Fruit fly (Drosophila melanogaster) whole organism, prepupa: ENCODE data around the gene Sprn.
A peak's percentile ranks its signal among the peaks of the same experiment; 100 is the strongest.

Experiments used
- Blimp-1 ChIP-seq: fragments of 200-800 bp; sonication (Bioruptor generic); optimal IDR thresholded peaks from 3 replicates; lab custom pipeline; 2017; ENCODE audit warnings: missing biosample characterization, missing genetic modification characterization, mild to moderate bottlenecking, moderate library complexity, missing genetic modification reagents
- CG10631 ChIP-seq: fragments of 200-800 bp; sonication (Bioruptor generic); optimal IDR thresholded peaks from 2 replicates; lab custom pipeline; 2016; ENCODE audit warnings: missing biosample characterization, missing genetic modification characterization
- CG10669 ChIP-seq: fragments of 200-800 bp; sonication (Bioruptor generic); optimal IDR thresholded peaks from 3 replicates; lab custom pipeline; 2018; ENCODE audit warnings: missing biosample characterization, mild to moderate bottlenecking, missing genetic modification characterization, moderate library complexity
- CG11294 ChIP-seq: fragments of 200-800 bp; sonication (Bioruptor generic); IDR thresholded peaks from 2 replicates; pipeline ENCODE4 v1.3.6; 2022; ENCODE audit warnings: missing biosample characterization, missing genetic modification characterization
- CG11762 ChIP-seq: fragments of 200-800 bp; sonication (Bioruptor generic); optimal IDR thresholded peaks from 3 replicates; lab custom pipeline; 2016; ENCODE audit warnings: missing biosample characterization, missing genetic modification characterization; ENCODE audit not compliant: insufficient read depth
- CG11902 ChIP-seq: fragments of 200-800 bp; sonication (Bioruptor generic); optimal IDR thresholded peaks from 3 replicates; lab custom pipeline; 2016; ENCODE audit warnings: missing biosample characterization, missing genetic modification characterization
- CG15336 ChIP-seq: fragments of 200-800 bp; sonication (Bioruptor generic); IDR thresholded peaks from 2 replicates; pipeline ENCODE4 v1.3.6; 2022; ENCODE audit warnings: missing biosample characterization, missing genetic modification characterization
- CG1621 ChIP-seq: fragments of 200-800 bp; sonication (Bioruptor generic); optimal IDR thresholded peaks from 3 replicates; lab custom pipeline; 2018; ENCODE audit warnings: missing biosample characterization, mild to moderate bottlenecking, missing genetic modification characterization
- CG16779 ChIP-seq: fragments of 200-800 bp; sonication (Bioruptor generic); optimal IDR thresholded peaks from 3 replicates; lab custom pipeline; 2017; ENCODE audit warnings: missing biosample characterization, mild to moderate bottlenecking, missing genetic modification characterization
- CG3032 ChIP-seq: fragments of 200-800 bp; optimal IDR thresholded peaks from 2 replicates; lab custom pipeline; 2019; ENCODE audit warnings: missing biosample characterization, mild to moderate bottlenecking, missing genetic modification characterization, moderate library complexity
- CG31627 ChIP-seq: fragments of 200-800 bp; sonication (Bioruptor generic); optimal IDR thresholded peaks from 3 replicates; lab custom pipeline; 2016; ENCODE audit warnings: missing biosample characterization, missing genetic modification characterization
- CG32006 ChIP-seq: fragments of 200-800 bp; sonication (Bioruptor generic); optimal IDR thresholded peaks from 3 replicates; lab custom pipeline; 2017; ENCODE audit warnings: missing biosample characterization, mild to moderate bottlenecking, missing genetic modification characterization
- CG34406 ChIP-seq: fragments of 200-800 bp; sonication (Bioruptor generic); optimal IDR thresholded peaks from 3 replicates; lab custom pipeline; 2016; ENCODE audit warnings: missing biosample characterization, missing genetic modification characterization
- CG3919 ChIP-seq: fragments of 200-800 bp; sonication (Bioruptor generic); optimal IDR thresholded peaks from 3 replicates; lab custom pipeline; 2016; ENCODE audit warnings: missing biosample characterization, missing genetic modification characterization
- CG6163 ChIP-seq: fragments of 200-800 bp; sonication (Bioruptor generic); IDR thresholded peaks from 3 replicates; pipeline ENCODE4 v1.3.6; 2022; ENCODE audit warnings: missing biosample characterization, missing genetic modification characterization
- CG6276 ChIP-seq: fragments of 200-800 bp; sonication (Bioruptor generic); optimal IDR thresholded peaks from 2 replicates; lab custom pipeline; 2017; ENCODE audit warnings: missing biosample characterization, mild to moderate bottlenecking, missing genetic modification characterization
- CG6808 ChIP-seq: fragments of 200-800 bp; sonication (Bioruptor generic); optimal IDR thresholded peaks from 3 replicates; lab custom pipeline; 2017; ENCODE audit warnings: missing biosample characterization, missing genetic modification characterization, mild to moderate bottlenecking, moderate library complexity, missing genetic modification reagents
- CG6854 ChIP-seq: fragments of 200-800 bp; sonication (Bioruptor generic); optimal IDR thresholded peaks from 2 replicates; lab custom pipeline; 2017; ENCODE audit warnings: missing biosample characterization, mild to moderate bottlenecking, missing genetic modification characterization
- CG7368 ChIP-seq: fragments of 200-800 bp; sonication (Bioruptor generic); optimal IDR thresholded peaks from 3 replicates; lab custom pipeline; 2016; ENCODE audit warnings: missing biosample characterization, missing genetic modification characterization
- CG8119 ChIP-seq: fragments of 200-800 bp; sonication (Bioruptor generic); IDR thresholded peaks from 3 replicates; pipeline ENCODE4 v1.3.6; 2022; ENCODE audit warnings: missing biosample characterization, missing genetic modification characterization
- CG8319 ChIP-seq: fragments of 200-800 bp; sonication (Bioruptor generic); optimal IDR thresholded peaks from 3 replicates; lab custom pipeline; 2016; ENCODE audit warnings: missing biosample characterization, missing genetic modification characterization
- CG8632 ChIP-seq: fragments of 200-800 bp; sonication (Bioruptor generic); optimal IDR thresholded peaks from 3 replicates; lab custom pipeline; 2016; ENCODE audit warnings: missing biosample characterization, missing genetic modification characterization
- CG9139 ChIP-seq: fragments of 200-800 bp; sonication (Bioruptor generic); optimal IDR thresholded peaks from 3 replicates; lab custom pipeline; 2017; ENCODE audit warnings: missing biosample characterization, mild to moderate bottlenecking, missing genetic modification characterization
- Eip75B ChIP-seq: fragments of 200-800 bp; sonication (Bioruptor generic); optimal IDR thresholded peaks from 3 replicates; lab custom pipeline; 2016; ENCODE audit warnings: missing biosample characterization, missing genetic modification characterization
- Eip78C ChIP-seq: fragments of 200-800 bp; sonication (Bioruptor generic); peaks from one replicate; lab custom pipeline; 2016; ENCODE audit warnings: missing biosample characterization, missing genetic modification characterization
- Eip93F ChIP-seq: fragments of 200-800 bp; sonication (Bioruptor generic); optimal IDR thresholded peaks from 2 replicates; lab custom pipeline; 2016; ENCODE audit warnings: missing biosample characterization, mild to moderate bottlenecking, missing genetic modification characterization
- Gug ChIP-seq: fragments of 200-800 bp; sonication (Bioruptor generic); IDR thresholded peaks from 2 replicates; pipeline ENCODE4 v1.3.6; 2022; ENCODE audit warnings: missing biosample characterization, missing genetic modification characterization
- Hr38 ChIP-seq: sonication (Bioruptor generic); optimal IDR thresholded peaks from 2 replicates; lab custom pipeline; 2016; ENCODE audit warnings: missing biosample characterization, missing genetic modification characterization
- Hr39 ChIP-seq: fragments of 200-800 bp; sonication (Bioruptor generic); optimal IDR thresholded peaks from 2 replicates; lab custom pipeline; 2016; ENCODE audit warnings: missing biosample characterization, missing genetic modification characterization
- Hr4 ChIP-seq: fragments of 200-800 bp; sonication (Bioruptor generic); optimal IDR thresholded peaks from 3 replicates; lab custom pipeline; 2016; ENCODE audit warnings: missing biosample characterization, missing genetic modification characterization
- Met ChIP-seq: fragments of 200-800 bp; sonication (Bioruptor generic); optimal IDR thresholded peaks from 3 replicates; lab custom pipeline; 2016; ENCODE audit warnings: missing biosample characterization, missing genetic modification characterization
- OdsH ChIP-seq: fragments of 200-800 bp; sonication (Bioruptor generic); optimal IDR thresholded peaks from 3 replicates; lab custom pipeline; 2016; ENCODE audit warnings: missing biosample characterization, missing genetic modification characterization
- Smox ChIP-seq: fragments of 200-800 bp; sonication (Bioruptor generic); optimal IDR thresholded peaks from 3 replicates; lab custom pipeline; 2016; ENCODE audit warnings: missing biosample characterization, missing genetic modification characterization
- Sox14 ChIP-seq: fragments of 200-800 bp; sonication (Bioruptor generic); optimal IDR thresholded peaks from 3 replicates; lab custom pipeline; 2016; ENCODE audit warnings: missing biosample characterization, missing genetic modification characterization
- achi ChIP-seq: fragments of 200-800 bp; sonication (Bioruptor generic); optimal IDR thresholded peaks from 3 replicates; lab custom pipeline; 2016; ENCODE audit warnings: missing biosample characterization, missing genetic modification characterization
- dac ChIP-seq: fragments of 200-800 bp; sonication (Bioruptor generic); optimal IDR thresholded peaks from 2 replicates; lab custom pipeline; 2017; ENCODE audit warnings: missing biosample characterization, mild to moderate bottlenecking, missing genetic modification characterization
- dsx ChIP-seq: fragments of 200-800 bp; optimal IDR thresholded peaks from 3 replicates; lab custom pipeline; 2019; ENCODE audit warnings: missing biosample characterization, mild to moderate bottlenecking, missing genetic modification characterization, moderate library complexity; ENCODE audit not compliant: poor library complexity, severe bottlenecking
- eg ChIP-seq: fragments of 200-800 bp; sonication (Bioruptor generic); IDR thresholded peaks from 3 replicates; pipeline ENCODE4 v1.3.6; 2022; ENCODE audit warnings: missing biosample characterization, missing genetic modification characterization
- esn ChIP-seq: fragments of 200-800 bp; sonication (Bioruptor generic); optimal IDR thresholded peaks from 2 replicates; lab custom pipeline; 2016; ENCODE audit warnings: missing biosample characterization, mild to moderate bottlenecking, missing genetic modification characterization, moderate library complexity
- fkh ChIP-seq: fragments of 200-800 bp; sonication (Bioruptor generic); optimal IDR thresholded peaks from 3 replicates; lab custom pipeline; 2017; ENCODE audit warnings: missing biosample characterization, mild to moderate bottlenecking, missing genetic modification characterization, moderate library complexity
- lz ChIP-seq: fragments of 200-800 bp; sonication (Bioruptor generic); optimal IDR thresholded peaks from 3 replicates; lab custom pipeline; 2016; ENCODE audit warnings: missing biosample characterization, missing genetic modification characterization
- pdm3 ChIP-seq: fragments of 200-800 bp; sonication (Bioruptor generic); optimal IDR thresholded peaks from 3 replicates; lab custom pipeline; 2016; ENCODE audit warnings: missing biosample characterization, missing genetic modification characterization
- salr ChIP-seq, 2 experiments: fragments of 200-800 bp; sonication (Bioruptor generic); optimal IDR thresholded peaks; 3 replicates each; lab custom pipeline; 2016 to 2018; ENCODE audit warnings: missing biosample characterization in 2 of 2, missing genetic modification characterization in 2 of 2, mild to moderate bottlenecking in 1 of 2
- spab ChIP-seq: fragments of 200-800 bp; sonication (Bioruptor generic); optimal IDR thresholded peaks from 2 replicates; lab custom pipeline; 2017; ENCODE audit warnings: missing biosample characterization, mild to moderate bottlenecking, missing genetic modification characterization, missing genetic modification reagents
- svp ChIP-seq: fragments of 200-800 bp; sonication (Bioruptor generic); peaks from one replicate; lab custom pipeline; 2016; ENCODE audit warnings: missing biosample characterization, missing genetic modification characterization
- topi ChIP-seq: fragments of 200-800 bp; sonication (Bioruptor generic); optimal IDR thresholded peaks from 3 replicates; lab custom pipeline; 2016; ENCODE audit warnings: missing biosample characterization, missing genetic modification characterization

Sprn gene

dm6 chr3L:11888910-11889309 lies 10.0 kb downstream of the Sprn start, which contains the start of gene CG5897:
Gene CG5897, minus strand, starts transcription at chr3L:11889010.
- TF ChIP-seq CG10669 (GFP tag; lab: Kevin White, UChicago), result no peak
- no peak for TF ChIP-seq Hr4 (GFP tag; lab: Kevin White, UChicago)
- no peak for TF ChIP-seq CG11294 (GFP tag; lab: Robert Waterston, UW)
- TF ChIP-seq topi, result no peak
- no peak for TF ChIP-seq Eip78C (GFP tag; lab: Kevin White, UChicago)
- no peak for TF ChIP-seq Smox (GFP tag; lab: Kevin White, UChicago)
- no peak for TF ChIP-seq pdm3 (GFP tag; lab: Kevin White, UChicago)

DNA sequence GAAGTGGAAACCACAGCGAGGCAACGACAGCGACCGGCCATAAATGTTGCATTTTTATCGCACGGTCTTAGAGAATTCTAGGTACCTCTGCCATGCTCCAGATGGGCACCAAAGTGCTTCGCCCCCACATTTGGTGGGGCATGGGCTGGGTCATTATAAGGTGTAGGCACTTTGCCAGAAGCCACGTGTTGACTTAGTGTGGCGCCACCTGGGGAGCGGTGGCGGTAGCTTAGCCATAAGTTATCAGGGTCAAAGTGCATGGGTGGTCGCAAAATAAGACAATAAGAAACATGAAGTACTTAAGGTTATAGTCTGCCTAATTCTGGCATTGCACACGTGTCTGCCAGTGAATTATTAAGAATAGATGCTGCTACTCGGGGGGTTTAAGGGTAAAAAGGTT lies 13.9 kb downstream of the Sprn start:
- TF ChIP-seq topi (no peak), salr (GFP tag; optimal IDR thresholded peaks at IDR 0.05; lab: Kevin White, UChicago) (no peak), Eip75B (no peak), CG32006 (GFP tag; lab: Kevin White, UChicago) (no peak), Smox (GFP tag; lab: Kevin White, UChicago) (no peak), Sox14 (GFP tag; lab: Kevin White, UChicago) (no peak), achi (GFP tag; lab: Kevin White, UChicago) (no peak), Blimp-1 (GFP tag; lab: Kevin White, UChicago) (no peak), CG1621 (tag; lab: Kevin White, UChicago) (no peak), CG34406 (GFP tag; lab: Kevin White, UChicago) (no peak), fkh (GFP tag; lab: Kevin White, UChicago) (no peak), CG10631 (GFP tag; lab: Kevin White, UChicago) (no peak), spab (no peak), dsx (no peak), CG6854 (GFP tag; lab: Kevin White, UChicago) (no peak), Hr39 (GFP tag; lab: Kevin White, UChicago) (no peak), CG16779 (no peak), CG11762 (GFP tag; lab: Kevin White, UChicago) (no peak)

dm6 chr3L:11896756-11897155 lies 17.8 kb downstream of the Sprn start:
- no peak for TF ChIP-seq CG6808
- TF ChIP-seq CG10631 (GFP tag; lab: Kevin White, UChicago), result peak; percentile 11
- TF ChIP-seq CG1621 (tag; lab: Kevin White, UChicago), result no peak
- TF ChIP-seq Hr38 (GFP tag; lab: Kevin White, UChicago), result no peak
- TF ChIP-seq CG6163, result no peak
- peak; percentile 51 for TF ChIP-seq CG10669 (GFP tag; lab: Kevin White, UChicago)
- TF ChIP-seq Blimp-1 (GFP tag; lab: Kevin White, UChicago), result no peak
- TF ChIP-seq Eip93F (GFP tag; lab: Kevin White, UChicago), result no peak
- TF ChIP-seq CG8319 (GFP tag; lab: Kevin White, UChicago), result no peak
- no peak for TF ChIP-seq CG11294 (GFP tag; lab: Robert Waterston, UW)
- TF ChIP-seq Eip78C (GFP tag; lab: Kevin White, UChicago), result peak; percentile 36
- TF ChIP-seq CG11902, result no peak
- no peak for TF ChIP-seq OdsH
- no peak for TF ChIP-seq CG7368 (GFP tag; lab: Kevin White, UChicago)
- TF ChIP-seq CG16779, result no peak
- no peak for TF ChIP-seq CG9139 (GFP tag; lab: Kevin White, UChicago)
- TF ChIP-seq Sox14 (GFP tag; lab: Kevin White, UChicago), result peak; percentile 4
- TF ChIP-seq Smox (GFP tag; lab: Kevin White, UChicago), result no peak
- peak; percentile 17 for TF ChIP-seq Eip75B
- TF ChIP-seq esn (GFP tag; lab: Kevin White, UChicago), result no peak
- TF ChIP-seq lz (GFP tag; lab: Kevin White, UChicago), result no peak
- no peak for TF ChIP-seq dac (GFP tag; lab: Kevin White, UChicago)
- TF ChIP-seq CG6276 (GFP tag; lab: Kevin White, UChicago), result no peak
- no peak for TF ChIP-seq pdm3 (GFP tag; lab: Kevin White, UChicago)
- peak; percentile 23 for TF ChIP-seq CG3919
- no peak for TF ChIP-seq Gug (GFP tag; lab: Robert Waterston, UW)
- peak; percentile 10 for TF ChIP-seq achi (GFP tag; lab: Kevin White, UChicago)
- TF ChIP-seq CG8119, result no peak
- no peak for TF ChIP-seq CG3032 (tag; lab: Kevin White, UChicago)
- no peak for TF ChIP-seq topi
- TF ChIP-seq CG15336, result no peak
- no peak for TF ChIP-seq eg (GFP tag; lab: Robert Waterston, UW)
- peak; percentile 4 for TF ChIP-seq Met (GFP tag; lab: Kevin White, UChicago)
- peak; percentile 18 for TF ChIP-seq spab
- TF ChIP-seq CG31627, result no peak
- TF ChIP-seq svp (GFP tag; lab: Kevin White, UChicago), result peak; percentile 58
- no peak for TF ChIP-seq CG8632
- no peak for TF ChIP-seq dsx
- peak; percentile 9 for TF ChIP-seq Hr39 (GFP tag; lab: Kevin White, UChicago)
